Worm (Caenorhabditis elegans) whole organism, young adult: Measurements from ENCODE around the gene idpb-4.

ENCODE experiments used
- B0035.1 ChIP-seq: sonication (generic microtip); optimal IDR thresholded peaks from 2 replicates; lab custom pipeline; 2016; ENCODE audit warnings: missing genetic modification characterization, mild to moderate bottlenecking, missing compliant biosample characterization, missing genotype, missing genetic modification reagents
- B0336.3 ChIP-seq: fragments of 200-800 bp; sonication (Bioruptor generic); IDR thresholded peaks from 2 replicates; pipeline ENCODE4 v1.3.6; 2022; ENCODE audit warnings: missing genetic modification characterization, missing compliant biosample characterization
- C06A6.2 ChIP-seq: fragments of 200-800 bp; sonication (Bioruptor generic); conservative IDR thresholded peaks from 2 replicates; pipeline ENCODE4 v1.3.6; 2022; ENCODE audit warnings: missing genetic modification characterization, missing compliant biosample characterization
- F10E7.11 ChIP-seq: sonication (generic microtip); optimal IDR thresholded peaks from 2 replicates; lab custom pipeline; 2017; ENCODE audit warnings: mild to moderate bottlenecking, missing genetic modification characterization, moderate library complexity, missing compliant biosample characterization
- F39B2.1 ChIP-seq: fragments of 200-800 bp; sonication (Bioruptor generic); IDR thresholded peaks from 2 replicates; pipeline ENCODE4 v1.3.6; 2022; ENCODE audit warnings: missing genetic modification reagents, missing genetic modification characterization, missing compliant biosample characterization
- F57A8.1 ChIP-seq: fragments of 200-800 bp; sonication (Bioruptor generic); optimal IDR thresholded peaks from 2 replicates; lab custom pipeline; 2018; ENCODE audit warnings: mild to moderate bottlenecking, missing genetic modification characterization, moderate library complexity, missing compliant biosample characterization
- K12H6.12 ChIP-seq: fragments of 200-800 bp; sonication (Bioruptor generic); optimal IDR thresholded peaks from 2 replicates; lab custom pipeline; 2018; ENCODE audit warnings: mild to moderate bottlenecking, missing genetic modification characterization, missing compliant biosample characterization
- Y95B8A.8 ChIP-seq: fragments of 200-800 bp; sonication (Bioruptor generic); IDR thresholded peaks from 2 replicates; pipeline ENCODE4 v1.3.6; 2022; ENCODE audit warnings: missing genetic modification reagents, missing genetic modification characterization, missing compliant biosample characterization
- ama-1 ChIP-seq, 3 experiments: fragments of 150-350 bp in 1 of 3; sonication (generic microtip) in 2 of 3; optimal IDR thresholded peaks; 2 replicates each; lab custom pipeline; 2014 to 2018; ENCODE audit warnings: missing biosample characterization in 2 of 3, missing genetic modification characterization in 2 of 3, missing genetic modification reagents in 2 of 3
- aptf-2 ChIP-seq: fragments of 200-800 bp; sonication (Bioruptor generic); conservative IDR thresholded peaks from 2 replicates; pipeline ENCODE4 v1.3.6; 2022; ENCODE audit warnings: missing genetic modification reagents, missing genetic modification characterization, missing compliant biosample characterization
- attf-3 ChIP-seq: fragments of 200-800 bp; sonication (Bioruptor generic); conservative IDR thresholded peaks from 2 replicates; pipeline ENCODE4 v1.3.6; 2022; ENCODE audit warnings: missing genetic modification reagents, missing genetic modification characterization, missing compliant biosample characterization
- cebp-1 ChIP-seq, 2 experiments: fragments of 200-800 bp in 1 of 2; sonication (Bioruptor generic) in 1 of 2; sonication (generic microtip) in 1 of 2; IDR thresholded peaks in 1 of 2; optimal IDR thresholded peaks in 1 of 2; 2 replicates each; pipeline versions ENCODE4 v1.3.6 to Lab custom; 2017 to 2022; ENCODE audit warnings: missing compliant biosample characterization in 2 of 2, missing genetic modification characterization in 2 of 2, mild to moderate bottlenecking in 1 of 2, missing genetic modification reagents in 1 of 2, moderate library complexity in 1 of 2
- cebp-2 ChIP-seq: fragments of 200-800 bp; sonication (Bioruptor generic); IDR thresholded peaks from 2 replicates; pipeline ENCODE4 v1.3.6; 2022; ENCODE audit warnings: missing genetic modification characterization, missing compliant biosample characterization
- ceh-40 ChIP-seq: fragments of 200-800 bp; sonication (Bioruptor generic); IDR thresholded peaks from 2 replicates; pipeline ENCODE4 v1.3.6; 2022; ENCODE audit warnings: missing genetic modification characterization, missing compliant biosample characterization
- chd-7 ChIP-seq: sonication (generic microtip); optimal IDR thresholded peaks from 2 replicates; lab custom pipeline; 2016; ENCODE audit warnings: mild to moderate bottlenecking, missing genetic modification characterization, moderate library complexity, missing compliant biosample characterization
- die-1 ChIP-seq: sonication (generic microtip); optimal IDR thresholded peaks from 2 replicates; lab custom pipeline; 2016; ENCODE audit warnings: missing genotype, mild to moderate bottlenecking, missing genetic modification characterization, missing compliant biosample characterization
- dpl-1 ChIP-seq: fragments of 150-350 bp; optimal IDR thresholded peaks from 2 replicates; lab custom pipeline; 2014; ENCODE audit warnings: missing biosample characterization, missing genetic modification reagents, missing genetic modification characterization
- efl-1 ChIP-seq: fragments of 150-350 bp; optimal IDR thresholded peaks from 2 replicates; lab custom pipeline; 2014; ENCODE audit warnings: missing biosample characterization, missing genetic modification reagents, missing genetic modification characterization
- ets-4 ChIP-seq: fragments of 200-800 bp; sonication (Bioruptor generic); optimal IDR thresholded peaks from 2 replicates; lab custom pipeline; 2018; ENCODE audit warnings: mild to moderate bottlenecking, missing genetic modification characterization, missing compliant biosample characterization
- hlh-12 ChIP-seq: sonication (generic microtip); optimal IDR thresholded peaks from 2 replicates; lab custom pipeline; 2016; ENCODE audit warnings: missing genetic modification characterization, missing compliant biosample characterization
- hlh-26 ChIP-seq: fragments of 200-800 bp; sonication (Bioruptor generic); conservative IDR thresholded peaks from 2 replicates; pipeline ENCODE4 v1.3.6; 2022; ENCODE audit warnings: missing genetic modification reagents, missing genetic modification characterization, missing compliant biosample characterization
- hmg-1.2 ChIP-seq: fragments of 200-800 bp; sonication (Bioruptor generic); IDR thresholded peaks from 2 replicates; pipeline ENCODE4 v1.3.6; 2022; ENCODE audit warnings: missing genetic modification reagents, missing genetic modification characterization, missing compliant biosample characterization
- hmg-20 ChIP-seq: fragments of 200-800 bp; sonication (Bioruptor generic); IDR thresholded peaks from 2 replicates; pipeline ENCODE4 v1.3.6; 2022; ENCODE audit warnings: missing genetic modification reagents, missing genetic modification characterization, missing compliant biosample characterization
- hrde-1 ChIP-seq: sonication (generic microtip); optimal IDR thresholded peaks from 2 replicates; lab custom pipeline; 2016; ENCODE audit warnings: missing genetic modification characterization, mild to moderate bottlenecking, missing compliant biosample characterization, moderate library complexity, missing genotype, missing genetic modification reagents, borderline replicate concordance
- let-526 ChIP-seq: fragments of 200-800 bp; sonication (Bioruptor generic); IDR thresholded peaks from 2 replicates; pipeline ENCODE4 v1.3.6; 2022; ENCODE audit warnings: missing genetic modification reagents, missing genetic modification characterization, missing compliant biosample characterization
- lin-26 ChIP-seq: fragments of 200-800 bp; sonication (Bioruptor generic); IDR thresholded peaks from 2 replicates; pipeline ENCODE4 v1.3.6; 2022; ENCODE audit warnings: missing genetic modification reagents, missing genetic modification characterization, missing compliant biosample characterization
- lin-40 ChIP-seq: sonication (generic microtip); optimal IDR thresholded peaks from 2 replicates; lab custom pipeline; 2016; ENCODE audit warnings: missing genetic modification characterization, mild to moderate bottlenecking, missing compliant biosample characterization, missing genotype, missing genetic modification reagents
- madf-8 ChIP-seq: fragments of 200-800 bp; sonication (Bioruptor generic); conservative IDR thresholded peaks from 2 replicates; pipeline ENCODE4 v1.3.6; 2022; ENCODE audit warnings: missing genetic modification reagents, missing genetic modification characterization, missing compliant biosample characterization
- mes-4 ChIP-seq: sonication (generic microtip); optimal IDR thresholded peaks from 2 replicates; lab custom pipeline; 2016; ENCODE audit warnings: missing genotype, missing genetic modification characterization, missing compliant biosample characterization
- nfya-1 ChIP-seq: sonication (generic microtip); optimal IDR thresholded peaks from 2 replicates; lab custom pipeline; 2017; ENCODE audit warnings: antibody characterized with exemption, missing compliant biosample characterization, missing genetic modification characterization, borderline replicate concordance; ENCODE audit not compliant: insufficient read depth
- repo-1 ChIP-seq: sonication (generic microtip); optimal IDR thresholded peaks from 2 replicates; lab custom pipeline; 2017; ENCODE audit warnings: mild to moderate bottlenecking, missing genetic modification characterization, missing compliant biosample characterization
- snpc-1.1 ChIP-seq: sonication (generic microtip); optimal IDR thresholded peaks from 2 replicates; lab custom pipeline; 2017; ENCODE audit warnings: missing genetic modification characterization, mild to moderate bottlenecking, missing compliant biosample characterization, antibody characterized with exemption, moderate library complexity, missing genotype, missing genetic modification reagents; ENCODE audit not compliant: insufficient read depth
- snpc-3.4 ChIP-seq: sonication (generic microtip); optimal IDR thresholded peaks from 2 replicates; lab custom pipeline; 2017; ENCODE audit warnings: missing genetic modification characterization, mild to moderate bottlenecking, missing compliant biosample characterization, antibody characterized with exemption, moderate library complexity, missing genotype, missing genetic modification reagents
- snpc-4 ChIP-seq, 5 experiments: fragments of 150-350 bp in 1 of 5; sonication (generic microtip) in 4 of 5; optimal IDR thresholded peaks; 2 replicates each; lab custom pipeline; 2014 to 2018; ENCODE audit warnings: missing genetic modification characterization in 5 of 5, missing biosample characterization in 3 of 5, antibody characterized with exemption in 2 of 5, mild to moderate bottlenecking in 2 of 5, missing compliant biosample characterization in 2 of 5, missing genotype in 2 of 5, moderate library complexity in 2 of 5, missing genetic modification reagents in 1 of 5
- sptf-2 ChIP-seq: fragments of 200-800 bp; sonication (Bioruptor generic); optimal IDR thresholded peaks from 2 replicates; lab custom pipeline; 2018; ENCODE audit warnings: mild to moderate bottlenecking, missing genetic modification characterization, missing compliant biosample characterization
- tbp1 ChIP-seq: fragments of 200-800 bp; sonication (Bioruptor generic); optimal IDR thresholded peaks from 2 replicates; lab custom pipeline; 2018; ENCODE audit warnings: mild to moderate bottlenecking, missing genetic modification characterization, missing compliant biosample characterization
- tlf-1 ChIP-seq: fragments of 200-800 bp; sonication (Bioruptor generic); optimal IDR thresholded peaks from 2 replicates; lab custom pipeline; 2018; ENCODE audit warnings: mild to moderate bottlenecking, missing genetic modification characterization, missing compliant biosample characterization
- zfh-2 ChIP-seq: fragments of 200-800 bp; sonication (Bioruptor generic); conservative IDR thresholded peaks from 2 replicates; pipeline ENCODE4 v1.3.6; 2022; ENCODE audit warnings: missing genetic modification reagents, missing genetic modification characterization, missing compliant biosample characterization
- ztf-26 ChIP-seq: sonication (generic microtip); optimal IDR thresholded peaks from 2 replicates; lab custom pipeline; 2017; ENCODE audit warnings: missing genetic modification characterization, missing compliant biosample characterization
- ztf-3 ChIP-seq: fragments of 200-800 bp; sonication (Bioruptor generic); optimal IDR thresholded peaks from 2 replicates; lab custom pipeline; 2018; ENCODE audit warnings: mild to moderate bottlenecking, missing genetic modification characterization, missing compliant biosample characterization

Gene idpb-4

ce11 chrII:8744555-8745448, 7.4 kb upstream of the idpb-4 start (continued):
- TF ChIP-seq let-526 (peak; percentile 60), Y95B8A.8 (GFP tag; lab: Robert Waterston, UW) (peak; percentile 56), aptf-2 (GFP tag; lab: Robert Waterston, UW) (no peak), ets-4 (GFP tag; lab: Kevin White, UChicago) (peak; percentile 36), B0336.3 (GFP tag; lab: Robert Waterston, UW) (peak; percentile 36; the same call in 1 of the 2 replicates), dpl-1 (GFP tag; lab: Kevin White, UChicago) (no peak), hrde-1 (tag; lab: Kevin White, UChicago) (no peak), ceh-40 (GFP tag; lab: Robert Waterston, UW) (0 out of 2 replicates have a peak, but pooled peaks have one; percentile 6), attf-3 (GFP tag; lab: Robert Waterston, UW) (no peak), K12H6.12 (peak; percentile 44), B0035.1 (tag; lab: Kevin White, UChicago) (no peak), madf-8 (no peak), ama-1 (optimal IDR thresholded peaks at IDR 0.05; lab: Kevin White, UChicago) (peak; percentile 91), ama-1 (GFP tag; optimal IDR thresholded peaks at IDR 0.05; lab: Kevin White, UChicago) (no peak), ztf-3 (GFP tag; lab: Kevin White, UChicago) (no peak), snpc-1.1 (no peak), cebp-1 (GFP tag; IDR thresholded peaks at IDR 0.05; lab: Robert Waterston, UW) (peak; percentile 7; the same call in 1 of the 2 replicates), cebp-1 (tag; optimal IDR thresholded peaks at IDR 0.05; lab: Kevin White, UChicago) (peak; percentile 39)

ce11 chrII:8743379-8744173, 6.2 kb upstream of the idpb-4 start, which contains the start of gene mak-1:
Gene mak-1 (plus strand): TSS chrII:8744071.
- no peak for TF ChIP-seq die-1 (tag; lab: Kevin White, UChicago)
- TF ChIP-seq C06A6.2 (GFP tag; lab: Robert Waterston, UW): peak; percentile 32; the same call in 1 of the 2 replicates
- peak; percentile 22 for TF ChIP-seq ztf-26
- no peak for TF ChIP-seq cebp-2 (GFP tag; lab: Robert Waterston, UW)
- TF ChIP-seq F39B2.1: no peak
- TF ChIP-seq sptf-2 (GFP tag; lab: Kevin White, UChicago): no peak
- peak; percentile 16; the same call in 1 of the 2 replicates for TF ChIP-seq hmg-1.2 (GFP tag; lab: Robert Waterston, UW)
- TF ChIP-seq repo-1: no peak
- TF ChIP-seq chd-7 (tag; lab: Kevin White, UChicago): no peak
- TF ChIP-seq mes-4 (tag; lab: Kevin White, UChicago): no peak
- no peak for TF ChIP-seq let-526
- no peak for TF ChIP-seq cebp-1 (GFP tag; IDR thresholded peaks at IDR 0.05; lab: Robert Waterston, UW)
- TF ChIP-seq cebp-1 (tag; optimal IDR thresholded peaks at IDR 0.05; lab: Kevin White, UChicago): peak; percentile 56
- no peak for TF ChIP-seq snpc-4 (GFP tag; optimal IDR thresholded peaks at IDR 0.05; lab: Kevin White, UChicago)
- no peak for TF ChIP-seq snpc-4 (tag; optimal IDR thresholded peaks at IDR 0.05; lab: Kevin White, UChicago)
- TF ChIP-seq F57A8.1 (GFP tag; lab: Kevin White, UChicago): no peak
- TF ChIP-seq tbp1 (GFP tag; lab: Kevin White, UChicago): peak; percentile 10
- TF ChIP-seq hmg-20: no peak
- TF ChIP-seq lin-40 (tag; lab: Kevin White, UChicago): peak; percentile 65
- TF ChIP-seq hlh-12: no peak
- 0 out of 2 replicates have a peak, but pooled peaks have one; percentile 29 for TF ChIP-seq lin-26
- TF ChIP-seq efl-1 (GFP tag; lab: Kevin White, UChicago): no peak
- no peak for TF ChIP-seq F10E7.11 (tag; lab: Kevin White, UChicago)
- no peak for TF ChIP-seq tlf-1 (GFP tag; lab: Kevin White, UChicago)
- no peak for TF ChIP-seq snpc-3.4 (tag; lab: Kevin White, UChicago)
- TF ChIP-seq nfya-1: no peak
- TF ChIP-seq hlh-26 (GFP tag; lab: Robert Waterston, UW): no peak
- TF ChIP-seq zfh-2 (GFP tag; lab: Robert Waterston, UW): no peak
- TF ChIP-seq ama-1 (optimal IDR thresholded peaks at IDR 0.05; lab: Kevin White, UChicago): peak; percentile 87
- no peak for TF ChIP-seq ama-1 (GFP tag; optimal IDR thresholded peaks at IDR 0.05; lab: Kevin White, UChicago)
- no peak for TF ChIP-seq snpc-1.1
- TF ChIP-seq aptf-2 (GFP tag; lab: Robert Waterston, UW): no peak
